Worm (Caenorhabditis elegans) whole organism, mixed stage, embryonic: Measurements from ENCODE around the gene T05A8.6.
A peak's percentile ranks its signal among the peaks of the same experiment; 100 is the strongest.

Experiments
- bed-3 ChIP-seq: fragments of 200-800 bp; sonication (Bioruptor generic); optimal IDR thresholded peaks from 3 replicates; lab custom pipeline; 2018; ENCODE audit warnings: mild to moderate bottlenecking, missing genetic modification characterization, moderate library complexity, missing compliant biosample characterization
- blmp-1 ChIP-seq: fragments of 150-350 bp; optimal IDR thresholded peaks from 2 replicates; lab custom pipeline; 2014; ENCODE audit warnings: missing biosample characterization, missing genetic modification characterization
- ceh-39 ChIP-seq: fragments of 150-350 bp; optimal IDR thresholded peaks from 2 replicates; lab custom pipeline; 2014; ENCODE audit warnings: missing biosample characterization, missing genetic modification characterization
- ceh-43 ChIP-seq: fragments of 200-800 bp; sonication (Bioruptor generic); optimal IDR thresholded peaks from 2 replicates; lab custom pipeline; 2018; ENCODE audit warnings: mild to moderate bottlenecking, missing genetic modification characterization, moderate library complexity, missing compliant biosample characterization
- ceh-83 ChIP-seq: fragments of 200-800 bp; sonication (Bioruptor generic); optimal IDR thresholded peaks from 2 replicates; lab custom pipeline; 2018; ENCODE audit warnings: mild to moderate bottlenecking, missing genetic modification characterization, missing compliant biosample characterization
- ces-1 ChIP-seq: fragments of 150-350 bp; optimal IDR thresholded peaks from 2 replicates; lab custom pipeline; 2014; ENCODE audit warnings: missing biosample characterization, missing genetic modification reagents, missing genetic modification characterization
- cnd-1 ChIP-seq: fragments of 200-800 bp; sonication (Bioruptor generic); optimal IDR thresholded peaks from 2 replicates; lab custom pipeline; 2018; ENCODE audit warnings: mild to moderate bottlenecking, missing genetic modification characterization, missing compliant biosample characterization
- elt-1 ChIP-seq: sonication (generic microtip); optimal IDR thresholded peaks from 2 replicates; lab custom pipeline; 2017; ENCODE audit warnings: missing genetic modification characterization, mild to moderate bottlenecking, missing compliant biosample characterization, antibody characterized with exemption, moderate library complexity, borderline replicate concordance; ENCODE audit not compliant: insufficient read depth
- elt-3 ChIP-seq: fragments of 150-350 bp; optimal IDR thresholded peaks from 2 replicates; lab custom pipeline; 2014; ENCODE audit warnings: missing biosample characterization, missing genetic modification characterization
- flh-1 ChIP-seq: fragments of 200-800 bp; sonication (Bioruptor generic); optimal IDR thresholded peaks from 2 replicates; lab custom pipeline; 2018; ENCODE audit warnings: mild to moderate bottlenecking, missing genetic modification characterization, moderate library complexity, missing compliant biosample characterization
- ham-2 ChIP-seq: fragments of 200-800 bp; sonication (Bioruptor generic); optimal IDR thresholded peaks from 2 replicates; lab custom pipeline; 2018; ENCODE audit warnings: mild to moderate bottlenecking, missing genetic modification characterization, missing compliant biosample characterization
- hlh-1 ChIP-seq: fragments of 150-350 bp; optimal IDR thresholded peaks from 2 replicates; lab custom pipeline; 2014; ENCODE audit warnings: missing biosample characterization, missing genetic modification reagents, missing genetic modification characterization
- lin-13 ChIP-seq: fragments of 150-350 bp; optimal IDR thresholded peaks from 2 replicates; lab custom pipeline; 2014; ENCODE audit warnings: missing biosample characterization, missing genetic modification characterization
- lin-32 ChIP-seq: fragments of 200-800 bp; sonication (Bioruptor generic); optimal IDR thresholded peaks from 2 replicates; lab custom pipeline; 2018; ENCODE audit warnings: mild to moderate bottlenecking, missing genetic modification characterization, missing compliant biosample characterization
- mep-1 ChIP-seq: fragments of 150-350 bp; optimal IDR thresholded peaks from 2 replicates; lab custom pipeline; 2017; ENCODE audit warnings: missing biosample characterization, missing genetic modification reagents, missing genetic modification characterization, inconsistent platforms
- mls-2 ChIP-seq: sonication (generic microtip); optimal IDR thresholded peaks from 2 replicates; lab custom pipeline; 2016; ENCODE audit warnings: mild to moderate bottlenecking, missing genetic modification characterization, moderate library complexity, missing compliant biosample characterization
- nhr-2 ChIP-seq: fragments of 150-350 bp; optimal IDR thresholded peaks from 2 replicates; lab custom pipeline; 2014; ENCODE audit warnings: missing biosample characterization, missing genetic modification characterization
- nhr-28 ChIP-seq: fragments of 150-350 bp; optimal IDR thresholded peaks from 2 replicates; lab custom pipeline; 2014; ENCODE audit warnings: missing biosample characterization, missing genetic modification characterization
- pha-4 ChIP-seq: fragments of 150-350 bp; optimal IDR thresholded peaks from 2 replicates; lab custom pipeline; 2018; ENCODE audit warnings: missing biosample characterization, missing genetic modification reagents, missing genetic modification characterization
- sem-2 ChIP-seq: fragments of 200-800 bp; sonication (Bioruptor generic); optimal IDR thresholded peaks from 2 replicates; lab custom pipeline; 2018; ENCODE audit warnings: mild to moderate bottlenecking, missing genetic modification characterization, missing compliant biosample characterization
- snpc-4 ChIP-seq: fragments of 150-350 bp; optimal IDR thresholded peaks from 2 replicates; lab custom pipeline; 2014; ENCODE audit warnings: missing biosample characterization, missing genetic modification characterization
- tbx-8 ChIP-seq: fragments of 200-800 bp; sonication (Bioruptor generic); optimal IDR thresholded peaks from 2 replicates; lab custom pipeline; 2018; ENCODE audit warnings: mild to moderate bottlenecking, missing genetic modification characterization, moderate library complexity, missing compliant biosample characterization
- unc-120 ChIP-seq: sonication (generic microtip); optimal IDR thresholded peaks from 2 replicates; lab custom pipeline; 2017; ENCODE audit warnings: missing genetic modification characterization, missing compliant biosample characterization; ENCODE audit not compliant: poor library complexity, severe bottlenecking
- unc-39 ChIP-seq: fragments of 150-350 bp; optimal IDR thresholded peaks from 2 replicates; lab custom pipeline; 2014; ENCODE audit warnings: missing biosample characterization, missing genetic modification characterization
- unc-62 ChIP-seq: fragments of 150-350 bp; optimal IDR thresholded peaks from 2 replicates; lab custom pipeline; 2014; ENCODE audit warnings: missing biosample characterization, missing genetic modification reagents, missing genetic modification characterization
- zip-8 ChIP-seq: fragments of 150-350 bp; optimal IDR thresholded peaks from 2 replicates; lab custom pipeline; 2014; ENCODE audit warnings: missing biosample characterization, missing genetic modification characterization
- ztf-11 ChIP-seq: fragments of 150-350 bp; optimal IDR thresholded peaks from 2 replicates; lab custom pipeline; 2014; ENCODE audit warnings: missing biosample characterization, missing genetic modification characterization

The T05A8.6 gene

DNA sequence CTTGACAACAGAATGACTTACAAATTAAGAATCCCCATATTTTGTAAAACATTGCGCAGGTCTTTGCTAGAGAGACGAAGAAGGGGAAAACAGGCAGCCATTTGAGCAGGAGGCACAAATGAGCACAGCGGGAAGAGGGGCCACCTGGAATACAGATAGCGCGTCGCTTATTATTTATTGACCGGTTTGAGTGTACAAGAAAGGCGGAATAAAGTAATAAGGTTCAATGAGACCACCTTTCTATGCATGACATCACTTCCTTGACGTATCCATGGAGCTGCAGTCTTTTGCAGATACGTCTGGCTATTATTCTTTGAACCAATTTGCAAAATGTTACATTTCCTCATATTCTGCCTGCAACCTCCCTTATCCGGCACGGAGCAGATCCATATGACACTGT, 35.4 kb upstream of the T05A8.6 start, which contains the start of gene fbxb-111:
Gene fbxb-111, minus strand, starts transcription at position 101 of the 400 bp plus-strand sequence.
- TF ChIP-seq mep-1 (tag; lab: Kevin White, UChicago) (no peak), ceh-43 (no peak)

ce11 chrII:2773534-2773933, 34.0 kb upstream of the T05A8.6 start, which contains the start of gene sdz-9:
TSS of gene sdz-9 (minus strand) at chrII:2773634.
- TF ChIP-seq unc-62 (GFP tag; lab: Kevin White, UChicago) (no peak), pha-4 (tag; lab: Kevin White, UChicago) (no peak), lin-13 (tag; lab: Kevin White, UChicago) (no peak)

DNA sequence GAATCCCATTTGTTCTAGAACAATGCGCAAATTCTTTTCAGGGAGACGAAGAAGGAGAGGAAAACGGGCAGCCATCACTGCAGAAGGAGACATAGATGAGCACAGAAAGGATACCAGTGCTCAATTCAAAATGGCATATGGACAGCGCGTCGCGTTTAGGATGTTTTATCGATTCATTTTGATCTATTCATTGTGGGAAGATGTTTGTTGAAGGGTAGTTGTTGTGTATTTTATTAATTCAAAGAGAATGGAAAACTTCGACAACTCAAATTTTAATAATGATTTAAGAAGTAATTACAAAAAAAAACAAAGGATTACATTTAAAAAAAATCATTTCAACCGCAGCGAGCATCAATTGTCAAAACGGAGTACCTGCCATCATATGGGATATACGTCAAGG, 32.6 kb upstream of the T05A8.6 start, which contains the start of gene sdz-10:
Gene sdz-10, minus strand, starts transcription at position 101 of the 400 bp plus-strand sequence.
- no peak for TF ChIP-seq ceh-43
- peak; percentile 18 for TF ChIP-seq ceh-39 (tag; lab: Kevin White, UChicago)

- no peak for TF ChIP-seq sem-2 (GFP tag; lab: Kevin White, UChicago)
- TF ChIP-seq tbx-8: no peak
- peak; percentile 59 for TF ChIP-seq cnd-1 (tag; lab: Kevin White, UChicago)
- TF ChIP-seq nhr-28 (tag; lab: Kevin White, UChicago): no peak
- TF ChIP-seq ces-1 (GFP tag; lab: Kevin White, UChicago): no peak
- TF ChIP-seq ceh-39 (tag; lab: Kevin White, UChicago): peak; percentile 38
- TF ChIP-seq hlh-1 (tag; lab: Kevin White, UChicago): no peak
- TF ChIP-seq, all 35 proteins: peak for 2
These were observed 31.3 kb upstream of the T05A8.6 start, which contains the start of gene fbxb-105 for ce11 chrII:2770788-2771187. TSS of gene fbxb-105 (minus strand) at chrII:2770888.

DNA sequence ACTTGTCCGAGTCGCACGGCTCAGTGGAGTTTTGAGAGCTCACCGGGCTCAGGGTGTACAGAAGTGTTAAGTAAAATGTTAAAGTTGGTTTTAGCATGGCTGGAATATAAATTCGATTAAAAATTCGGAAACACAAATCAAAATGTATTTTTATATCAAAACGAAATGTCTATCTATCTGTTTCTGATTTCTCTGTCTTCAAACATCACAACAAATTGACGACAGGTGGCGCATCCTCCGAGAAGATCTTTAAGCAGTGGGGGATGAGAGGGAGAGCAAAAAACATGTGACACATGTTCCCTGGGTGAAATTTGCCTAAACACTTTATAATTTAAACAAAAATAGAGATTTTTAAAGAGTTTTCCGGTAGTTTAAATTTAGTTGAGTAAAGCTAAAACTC, 29.5 kb upstream of the T05A8.6 start, which contains the start of gene F08D12.7:
Gene F08D12.7, minus strand, starts transcription at position 101 of the 400 bp plus-strand sequence.
- no peak for TF ChIP-seq mep-1 (tag; lab: Kevin White, UChicago)
- peak; percentile 88 for TF ChIP-seq hlh-1 (tag; lab: Kevin White, UChicago)
- no peak for TF ChIP-seq flh-1 (GFP tag; lab: Kevin White, UChicago)
- TF ChIP-seq ceh-39 (tag; lab: Kevin White, UChicago): no peak
- TF ChIP-seq ham-2 (GFP tag; lab: Kevin White, UChicago): no peak

DNA sequence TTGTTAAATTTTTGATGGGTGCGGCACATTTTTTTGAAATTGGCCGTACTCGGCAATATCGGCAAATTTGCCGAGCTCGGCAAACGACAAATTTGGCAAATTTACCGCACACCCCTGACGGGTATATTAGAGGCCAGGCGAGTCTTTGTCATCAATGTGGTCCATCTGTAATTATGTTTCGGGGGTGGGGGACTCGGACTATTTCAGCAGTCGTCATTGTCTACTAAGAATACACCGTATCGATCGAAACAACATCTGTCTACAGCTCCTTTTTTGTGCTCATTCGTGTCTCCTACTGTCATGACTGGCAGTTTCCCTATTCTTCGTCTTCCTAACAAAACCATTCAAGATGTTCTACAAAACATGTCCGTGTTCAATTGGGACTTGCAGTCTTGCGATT, 26.8 kb upstream of the T05A8.6 start, which contains the start of gene F08D12.15:
Gene F08D12.15, plus strand, starts transcription at position 301 of the 400 bp plus-strand sequence.
- TF ChIP-seq elt-3 (tag; lab: Kevin White, UChicago) (no peak), ztf-11 (tag; lab: Kevin White, UChicago) (no peak), lin-32 (GFP tag; lab: Kevin White, UChicago) (no peak), snpc-4 (tag; lab: Kevin White, UChicago) (no peak), mep-1 (tag; lab: Kevin White, UChicago) (no peak)

- TF ChIP-seq unc-120 (no peak), bed-3 (GFP tag; lab: Kevin White, UChicago) (no peak), hlh-1 (tag; lab: Kevin White, UChicago) (no peak), ceh-83 (GFP tag; lab: Kevin White, UChicago) (no peak), ceh-43 (no peak), zip-8 (tag; lab: Kevin White, UChicago) (no peak), sem-2 (GFP tag; lab: Kevin White, UChicago) (no peak), blmp-1 (no peak), nhr-2 (tag; lab: Kevin White, UChicago) (no peak), unc-39 (tag; lab: Kevin White, UChicago) (no peak), mls-2 (no peak), elt-1 (tag; lab: Kevin White, UChicago) (no peak), ceh-39 (tag; lab: Kevin White, UChicago) (no peak), lin-13 (tag; lab: Kevin White, UChicago) (no peak)
- TF ChIP-seq, all 35 proteins: peak for 0
These were observed 25.1 kb upstream of the T05A8.6 start, which contains the start of gene fbxb-108 for ce11 chrII:2764664-2765063. TSS of gene fbxb-108 (plus strand) at chrII:2764964.
